Fruit fly (Drosophila melanogaster): ENCODE results near the gene tos.
A peak's percentile ranks its signal among the peaks of the same experiment; 100 is the strongest.

tos gene

DNA sequence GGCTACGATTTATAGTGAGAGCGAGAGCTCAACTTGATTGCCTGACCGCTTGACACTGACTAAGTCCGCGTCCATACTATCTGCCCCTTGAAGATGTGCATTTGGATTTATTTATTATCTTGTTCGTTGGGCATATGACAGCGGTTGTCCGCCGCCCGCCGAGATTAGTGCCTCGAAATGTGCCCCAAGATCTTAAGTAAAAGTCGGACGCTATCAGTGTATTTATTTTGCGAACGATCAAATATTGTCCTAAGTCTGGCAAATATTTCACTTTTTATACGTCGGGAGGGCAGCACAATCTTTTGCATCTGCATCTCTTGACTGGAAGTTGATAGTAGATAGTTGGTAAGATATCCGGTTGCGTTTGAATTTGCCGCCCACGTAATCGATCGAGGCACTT, 31.8 kb upstream of the tos start, which contains the start of gene Irk3:
Gene Irk3 (minus strand): TSS at position 63 of the 400 bp plus-strand sequence.
- TF ChIP-seq CG7101 (tag; optimal IDR thresholded peaks at IDR 0.05) (peak; percentile 64), cic (GFP tag; optimal IDR thresholded peaks at IDR 0.05) (peak; percentile 85), CG1620 (GFP tag; optimal IDR thresholded peaks at IDR 0.05) (no peak), CG14711 (tag; optimal IDR thresholded peaks at IDR 0.05) (peak; percentile 33), Clk (GFP tag; optimal IDR thresholded peaks at IDR 0.05) (no peak), pad (GFP tag; optimal IDR thresholded peaks at IDR 0.05) (peak; percentile 7), CG11617 (GFP tag; optimal IDR thresholded peaks at IDR 0.05) (peak; percentile 52), Mnt (GFP tag; optimal IDR thresholded peaks at IDR 0.05) (peak; percentile 6), CG7045 (GFP tag; optimal IDR thresholded peaks at IDR 0.05) (peak; percentile 69), CG33017 (tag; optimal IDR thresholded peaks at IDR 0.05) (peak; percentile 73), CG12768 (GFP tag; optimal IDR thresholded peaks at IDR 0.05) (peak; percentile 67)

dm6 chr2L:18708239-18708891, 26.5 kb upstream of the tos start, which contains the start of the genes Faf2 and Grip71:
TSS of gene Faf2 (minus strand) at chr2L:18708688.
TSS of gene Grip71 (plus strand) at chr2L:18708846.
- TF ChIP-seq tj (GFP tag; optimal IDR thresholded peaks at IDR 0.05): peak; percentile 47
- peak; percentile 52 for TF ChIP-seq Clk (GFP tag; optimal IDR thresholded peaks at IDR 0.05)
- TF ChIP-seq CG1620 (GFP tag; optimal IDR thresholded peaks at IDR 0.05): peak; percentile 86
- peak; percentile 75 for TF ChIP-seq CG14711 (tag; optimal IDR thresholded peaks at IDR 0.05)
- peak; percentile 61 for TF ChIP-seq Mnt (GFP tag; optimal IDR thresholded peaks at IDR 0.05)
- peak; percentile 68 for TF ChIP-seq CG12768 (GFP tag; optimal IDR thresholded peaks at IDR 0.05)
- TF ChIP-seq CG5204 (GFP tag; optimal IDR thresholded peaks at IDR 0.05): peak; percentile 83
- no peak for TF ChIP-seq kay (GFP tag; ENCODE audit: borderline replicate concordance)
- TF ChIP-seq CG7101 (tag; optimal IDR thresholded peaks at IDR 0.05): peak; percentile 83
- no peak for TF ChIP-seq cic (GFP tag; optimal IDR thresholded peaks at IDR 0.05)
- TF ChIP-seq Crg-1 (GFP tag; optimal IDR thresholded peaks at IDR 0.05): peak; percentile 51
- TF ChIP-seq CG33017 (tag; optimal IDR thresholded peaks at IDR 0.05): peak; percentile 76
- TF ChIP-seq toe (GFP tag; optimal IDR thresholded peaks at IDR 0.05): peak; percentile 91
- peak; percentile 81 for TF ChIP-seq Hr96 (GFP tag; optimal IDR thresholded peaks at IDR 0.05)
- no peak for TF ChIP-seq cnc (optimal IDR thresholded peaks at IDR 0.05)
- peak; percentile 71 for TF ChIP-seq CG11617 (GFP tag; optimal IDR thresholded peaks at IDR 0.05)
- TF ChIP-seq bab1 (GFP tag; optimal IDR thresholded peaks at IDR 0.05): peak; percentile 82
- TF ChIP-seq ovo (GFP tag; optimal IDR thresholded peaks at IDR 0.05): peak; percentile 72
- peak; percentile 79 for TF ChIP-seq CG7045 (GFP tag; optimal IDR thresholded peaks at IDR 0.05)
- peak; percentile 55 for TF ChIP-seq pad (GFP tag; optimal IDR thresholded peaks at IDR 0.05)

DNA sequence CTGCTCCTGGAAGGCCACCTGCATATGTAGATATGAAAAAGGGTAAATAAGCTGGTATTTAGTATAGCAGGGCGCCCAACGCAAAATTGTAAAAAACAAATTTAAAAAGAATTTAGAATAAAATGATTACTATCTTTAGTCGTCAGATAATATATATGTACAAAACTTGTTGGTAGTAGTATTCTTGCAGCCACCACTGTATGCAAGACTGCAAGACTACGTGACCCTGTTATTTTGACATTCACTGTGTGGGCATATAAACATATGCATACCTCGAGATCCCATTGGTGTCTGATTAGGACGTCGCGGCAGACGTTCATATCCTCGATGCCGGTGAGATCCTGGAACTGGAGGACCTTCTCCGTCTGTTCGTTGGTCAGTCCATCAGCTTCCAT, 26.0 kb upstream of the tos start:
- no peak for TF ChIP-seq Clk (GFP tag; optimal IDR thresholded peaks at IDR 0.05)
- peak; percentile 17 for TF ChIP-seq cic (GFP tag; optimal IDR thresholded peaks at IDR 0.05)

- peak; percentile 72 for TF ChIP-seq CG7045 (GFP tag; optimal IDR thresholded peaks at IDR 0.05)
- TF ChIP-seq CG7101 (tag; optimal IDR thresholded peaks at IDR 0.05): peak; percentile 94
- peak; percentile 94 for TF ChIP-seq CG1620 (GFP tag; optimal IDR thresholded peaks at IDR 0.05)
- peak; percentile 88 for TF ChIP-seq CG11617 (GFP tag; optimal IDR thresholded peaks at IDR 0.05)
- no peak for TF ChIP-seq CG5204 (GFP tag; optimal IDR thresholded peaks at IDR 0.05)
- no peak for TF ChIP-seq kay (GFP tag; ENCODE audit: borderline replicate concordance)
- peak; percentile 82 for TF ChIP-seq bab1 (GFP tag; optimal IDR thresholded peaks at IDR 0.05)
- no peak for TF ChIP-seq cnc (optimal IDR thresholded peaks at IDR 0.05)
- no peak for TF ChIP-seq Hr96 (GFP tag; optimal IDR thresholded peaks at IDR 0.05)
- peak; percentile 84 for TF ChIP-seq Clk (GFP tag; optimal IDR thresholded peaks at IDR 0.05)
- peak; percentile 63 for TF ChIP-seq pad (GFP tag; optimal IDR thresholded peaks at IDR 0.05)
- TF ChIP-seq Mnt (GFP tag; optimal IDR thresholded peaks at IDR 0.05): peak; percentile 94
- TF ChIP-seq ovo (GFP tag; optimal IDR thresholded peaks at IDR 0.05): peak; percentile 75
- TF ChIP-seq cic (GFP tag; optimal IDR thresholded peaks at IDR 0.05): peak; percentile 30
- TF ChIP-seq tj (GFP tag; optimal IDR thresholded peaks at IDR 0.05): peak; percentile 82
- peak; percentile 93 for TF ChIP-seq Crg-1 (GFP tag; optimal IDR thresholded peaks at IDR 0.05)
- peak; percentile 78 for TF ChIP-seq CG12768 (GFP tag; optimal IDR thresholded peaks at IDR 0.05)
- peak; percentile 71 for TF ChIP-seq CG14711 (tag; optimal IDR thresholded peaks at IDR 0.05)
- TF ChIP-seq toe (GFP tag; optimal IDR thresholded peaks at IDR 0.05): peak; percentile 91
- peak; percentile 89 for TF ChIP-seq CG33017 (tag; optimal IDR thresholded peaks at IDR 0.05)
Observed at dm6 chr2L:18705617-18706046, 23.8 kb upstream of the tos start, which contains the start of gene Jwa. TSS of gene Jwa (minus strand) at chr2L:18705703.

- TF ChIP-seq cic (GFP tag; optimal IDR thresholded peaks at IDR 0.05) (peak; percentile 48), Mnt (GFP tag; optimal IDR thresholded peaks at IDR 0.05) (peak; percentile 52), CG14711 (tag; optimal IDR thresholded peaks at IDR 0.05) (peak; percentile 76), CG7045 (GFP tag; optimal IDR thresholded peaks at IDR 0.05) (peak; percentile 89), CG5204 (GFP tag; optimal IDR thresholded peaks at IDR 0.05) (no peak), Hr96 (GFP tag; optimal IDR thresholded peaks at IDR 0.05) (no peak), tj (GFP tag; optimal IDR thresholded peaks at IDR 0.05) (peak; percentile 70), CG1620 (GFP tag; optimal IDR thresholded peaks at IDR 0.05) (peak; percentile 64), CG33017 (tag; optimal IDR thresholded peaks at IDR 0.05) (peak; percentile 85), CG11617 (GFP tag; optimal IDR thresholded peaks at IDR 0.05) (peak; percentile 89), toe (GFP tag; optimal IDR thresholded peaks at IDR 0.05) (no peak), Crg-1 (GFP tag; optimal IDR thresholded peaks at IDR 0.05) (peak; percentile 70), cnc (optimal IDR thresholded peaks at IDR 0.05) (no peak), pad (GFP tag; optimal IDR thresholded peaks at IDR 0.05) (peak; percentile 74), CG12768 (GFP tag; optimal IDR thresholded peaks at IDR 0.05) (peak; percentile 84), ovo (GFP tag; optimal IDR thresholded peaks at IDR 0.05) (peak; percentile 69), CG7101 (tag; optimal IDR thresholded peaks at IDR 0.05) (peak; percentile 91), Clk (GFP tag; optimal IDR thresholded peaks at IDR 0.05) (peak; percentile 61), bab1 (GFP tag; optimal IDR thresholded peaks at IDR 0.05) (peak; percentile 83), kay (GFP tag; ENCODE audit: borderline replicate concordance) (no peak)
Observed at dm6 chr2L:18702721-18703488, 21.0 kb upstream of the tos start, which contains the start of the genes CG10376 and CG10343. TSS of gene CG10376 (minus strand) at chr2L:18703105. TSS of gene CG10343 (plus strand) at chr2L:18703473.
